Fruit fly (Drosophila melanogaster) whole organism, embryonic: ENCODE data around the gene CG14340.

Experiments
- BEAF-32 ChIP-seq: fragments of 200-800 bp; sonication (Bioruptor generic); optimal IDR thresholded peaks from 3 replicates; lab custom pipeline; 2017; ENCODE audit warnings: missing biosample characterization, missing genetic modification characterization, mild to moderate bottlenecking, moderate library complexity, missing genetic modification reagents
- CG10274 ChIP-seq: fragments of 200-800 bp; sonication (Bioruptor generic); optimal IDR thresholded peaks from 3 replicates; lab custom pipeline; 2017; ENCODE audit warnings: missing biosample characterization, mild to moderate bottlenecking, missing genetic modification characterization
- CG10959 ChIP-seq: fragments of 200-800 bp; sonication (Bioruptor generic); IDR thresholded peaks from 2 replicates; pipeline ENCODE4 v1.3.6; 2022; ENCODE audit warnings: missing biosample characterization, missing genetic modification characterization
- CG11093 ChIP-seq: fragments of 200-800 bp; sonication (Bioruptor generic); IDR thresholded peaks from 3 replicates; pipeline ENCODE4 v1.3.6; 2022; ENCODE audit warnings: missing biosample characterization, missing genetic modification characterization
- CG11695 ChIP-seq: fragments of 200-800 bp; sonication (Bioruptor generic); IDR thresholded peaks from 3 replicates; pipeline ENCODE4 v1.3.6; 2022; ENCODE audit warnings: missing biosample characterization, missing genetic modification characterization
- CG12391 ChIP-seq: fragments of 200-800 bp; sonication (Bioruptor generic); optimal IDR thresholded peaks from 3 replicates; lab custom pipeline; 2018; ENCODE audit warnings: missing biosample characterization, mild to moderate bottlenecking, missing genetic modification characterization, moderate library complexity
- CG12659 ChIP-seq: fragments of 200-800 bp; sonication (Bioruptor generic); optimal IDR thresholded peaks from 3 replicates; lab custom pipeline; 2017; ENCODE audit warnings: mild to moderate bottlenecking, missing biosample characterization, missing genetic modification reagents, missing genetic modification characterization
- CG12942 ChIP-seq: fragments of 200-800 bp; sonication (Bioruptor generic); optimal IDR thresholded peaks from 3 replicates; lab custom pipeline; 2016; ENCODE audit warnings: missing biosample characterization, missing genetic modification characterization
- CG13123 ChIP-seq: fragments of 200-800 bp; sonication (Bioruptor generic); optimal IDR thresholded peaks from 2 replicates; lab custom pipeline; 2016; ENCODE audit warnings: missing biosample characterization, missing genetic modification characterization
- CG1602 ChIP-seq: fragments of 200-800 bp; sonication (Bioruptor generic); optimal IDR thresholded peaks from 3 replicates; lab custom pipeline; 2016; ENCODE audit warnings: missing biosample characterization, missing genetic modification characterization
- CG16813 ChIP-seq: fragments of 200-800 bp; sonication (Bioruptor generic); IDR thresholded peaks from 3 replicates; pipeline ENCODE4 v1.3.6; 2022; ENCODE audit warnings: missing biosample characterization, missing genetic modification characterization; ENCODE audit not compliant: partially characterized antibody
- CG17568 ChIP-seq: fragments of 200-800 bp; sonication (Bioruptor generic); optimal IDR thresholded peaks from 2 replicates; lab custom pipeline; 2018; ENCODE audit warnings: missing biosample characterization, mild to moderate bottlenecking, missing genetic modification characterization, moderate library complexity
- CG1832 ChIP-seq: fragments of 200-800 bp; sonication (Bioruptor generic); optimal IDR thresholded peaks from 2 replicates; lab custom pipeline; 2017; ENCODE audit warnings: missing biosample characterization, mild to moderate bottlenecking, missing genetic modification characterization, inconsistent platforms
- CG18764 ChIP-seq: fragments of 200-800 bp; sonication (Bioruptor generic); optimal IDR thresholded peaks from 3 replicates; lab custom pipeline; 2016; ENCODE audit warnings: missing biosample characterization, missing genetic modification characterization
- CG2116 ChIP-seq: fragments of 200-800 bp; sonication (Bioruptor generic); optimal IDR thresholded peaks from 3 replicates; lab custom pipeline; 2018; ENCODE audit warnings: missing biosample characterization, mild to moderate bottlenecking, missing genetic modification characterization
- CG2120 ChIP-seq: fragments of 200-800 bp; sonication (Bioruptor generic); optimal IDR thresholded peaks from 3 replicates; lab custom pipeline; 2016; ENCODE audit warnings: missing biosample characterization, missing genetic modification characterization
- CG2202 ChIP-seq: fragments of 200-800 bp; sonication (Bioruptor generic); optimal IDR thresholded peaks from 2 replicates; lab custom pipeline; 2018; ENCODE audit warnings: missing biosample characterization, mild to moderate bottlenecking, missing genetic modification characterization
- CG2678 ChIP-seq: fragments of 200-800 bp; sonication (Bioruptor generic); optimal IDR thresholded peaks from 3 replicates; lab custom pipeline; 2019; ENCODE audit warnings: missing biosample characterization, mild to moderate bottlenecking, missing genetic modification characterization, moderate library complexity
- CG2875 ChIP-seq: fragments of 200-800 bp; sonication (Bioruptor generic); optimal IDR thresholded peaks from 2 replicates; lab custom pipeline; 2017; ENCODE audit warnings: missing biosample characterization, mild to moderate bottlenecking, missing genetic modification characterization, missing genetic modification reagents
- CG3065 ChIP-seq: fragments of 200-800 bp; sonication (Bioruptor generic); optimal IDR thresholded peaks from 2 replicates; lab custom pipeline; 2016; ENCODE audit warnings: missing biosample characterization, missing genetic modification characterization
- CG42726 ChIP-seq: fragments of 200-800 bp; sonication (Bioruptor generic); IDR thresholded peaks from 2 replicates; pipeline ENCODE4 v1.3.6; 2022; ENCODE audit warnings: missing biosample characterization, missing genetic modification characterization; ENCODE audit not compliant: partially characterized antibody
- CG4854 ChIP-seq: fragments of 200-800 bp; sonication (Bioruptor generic); optimal IDR thresholded peaks from 2 replicates; lab custom pipeline; 2016; ENCODE audit warnings: missing biosample characterization, missing genetic modification characterization, inconsistent platforms
- CG9797 ChIP-seq: fragments of 200-800 bp; sonication (Bioruptor generic); optimal IDR thresholded peaks from 3 replicates; lab custom pipeline; 2018; ENCODE audit warnings: missing biosample characterization, mild to moderate bottlenecking, missing genetic modification characterization
- CG9817 ChIP-seq: fragments of 200-800 bp; sonication (Bioruptor generic); optimal IDR thresholded peaks from 2 replicates; lab custom pipeline; 2018; ENCODE audit warnings: missing biosample characterization, mild to moderate bottlenecking, missing genetic modification characterization, moderate library complexity
- Dip3 ChIP-seq: fragments of 200-800 bp; sonication (Bioruptor generic); optimal IDR thresholded peaks from 3 replicates; lab custom pipeline; 2016; ENCODE audit warnings: missing biosample characterization, missing genetic modification characterization
- Dref ChIP-seq: fragments of 200-800 bp; sonication (Bioruptor generic); IDR thresholded peaks from 2 replicates; pipeline ENCODE4 v1.3.6; 2022; ENCODE audit warnings: missing biosample characterization, missing genetic modification characterization
- Hr39 ChIP-seq: fragments of >200 bp; optimal IDR thresholded peaks from 2 replicates; lab custom pipeline; 2017
- Kr ChIP-seq: fragments of 200-800 bp; sonication (Bioruptor generic); optimal IDR thresholded peaks from 2 replicates; lab custom pipeline; 2017; ENCODE audit warnings: missing biosample characterization, mild to moderate bottlenecking, missing genetic modification characterization
- Lpt ChIP-seq: fragments of >200 bp; optimal IDR thresholded peaks from 2 replicates; lab custom pipeline; 2018; ENCODE audit warnings: missing biosample characterization, missing genetic modification characterization
- MTF-1 ChIP-seq: fragments of 200-800 bp; sonication (Bioruptor generic); optimal IDR thresholded peaks from 2 replicates; lab custom pipeline; 2018; ENCODE audit warnings: missing biosample characterization, mild to moderate bottlenecking, missing genetic modification characterization, borderline replicate concordance
- Mad ChIP-seq: fragments of 200-800 bp; sonication (Bioruptor generic); optimal IDR thresholded peaks from 2 replicates; lab custom pipeline; 2016; ENCODE audit warnings: missing biosample characterization, missing genetic modification characterization
- Mes4 ChIP-seq: fragments of 200-800 bp; sonication (Bioruptor generic); optimal IDR thresholded peaks from 2 replicates; lab custom pipeline; 2016; ENCODE audit warnings: missing biosample characterization, missing genetic modification characterization
- Poxn ChIP-seq: fragments of 200-800 bp; sonication (Bioruptor generic); IDR thresholded peaks from 2 replicates; pipeline ENCODE4 v1.3.6; 2022; ENCODE audit warnings: missing biosample characterization, missing genetic modification characterization
- Sry-β ChIP-seq: fragments of 200-800 bp; sonication (Bioruptor generic); optimal IDR thresholded peaks from 2 replicates; lab custom pipeline; 2018; ENCODE audit warnings: missing biosample characterization, mild to moderate bottlenecking, missing genetic modification characterization, moderate library complexity
- bcd ChIP-seq: fragments of 200-800 bp; sonication (Bioruptor generic); optimal IDR thresholded peaks from 2 replicates; lab custom pipeline; 2017; ENCODE audit warnings: missing biosample characterization, mild to moderate bottlenecking, missing genetic modification characterization
- ci ChIP-seq: fragments of 200-800 bp; sonication (Bioruptor generic); IDR thresholded peaks from 3 replicates; pipeline ENCODE4 v1.3.6; 2022; ENCODE audit warnings: missing biosample characterization, missing genetic modification characterization
- disco-r ChIP-seq: fragments of 200-800 bp; sonication (Bioruptor generic); optimal IDR thresholded peaks from 2 replicates; lab custom pipeline; 2016; ENCODE audit warnings: missing biosample characterization, missing genetic modification characterization
- dysf ChIP-seq: fragments of 200-800 bp; sonication (Bioruptor generic); IDR thresholded peaks from 3 replicates; pipeline ENCODE4 v1.3.6; 2022; ENCODE audit warnings: missing biosample characterization, missing genetic modification characterization
- emc ChIP-seq: fragments of 200-800 bp; sonication (Bioruptor generic); optimal IDR thresholded peaks from 2 replicates; lab custom pipeline; 2016; ENCODE audit warnings: missing biosample characterization, missing genetic modification characterization
- ftz-f1 ChIP-seq: fragments of 200-800 bp; sonication (Bioruptor generic); optimal IDR thresholded peaks from 2 replicates; lab custom pipeline; 2016; ENCODE audit warnings: missing biosample characterization, missing genetic modification characterization
- fu2 ChIP-seq: fragments of 200-800 bp; sonication (Bioruptor generic); optimal IDR thresholded peaks from 2 replicates; lab custom pipeline; 2016; ENCODE audit warnings: missing biosample characterization, missing genetic modification characterization
- grn ChIP-seq: fragments of 200-800 bp; sonication (Bioruptor generic); optimal IDR thresholded peaks from 3 replicates; lab custom pipeline; 2017; ENCODE audit warnings: missing biosample characterization, missing genetic modification characterization
- h ChIP-seq: fragments of >200 bp; optimal IDR thresholded peaks from 2 replicates; lab custom pipeline; 2017
- lab ChIP-seq: fragments of 200-800 bp; sonication (Bioruptor generic); optimal IDR thresholded peaks from 3 replicates; lab custom pipeline; 2017; ENCODE audit warnings: missing biosample characterization, missing genetic modification characterization, mild to moderate bottlenecking, moderate library complexity, missing genetic modification reagents
- lola ChIP-seq, 3 experiments: fragments of >200 bp in 2 of 3; fragments of 200-800 bp in 1 of 3; sonication (Bioruptor generic) in 1 of 3; optimal IDR thresholded peaks; 2 replicates each; lab custom pipeline; 2017 to 2019; ENCODE audit warnings: missing biosample characterization in 3 of 3, missing genetic modification characterization in 3 of 3, mild to moderate bottlenecking in 1 of 3, moderate library complexity in 1 of 3
- maf-S ChIP-seq: fragments of 200-800 bp; sonication (Bioruptor generic); optimal IDR thresholded peaks from 2 replicates; lab custom pipeline; 2016; ENCODE audit warnings: missing biosample characterization, missing genetic modification characterization
- pb ChIP-seq: fragments of 200-800 bp; sonication (Bioruptor generic); optimal IDR thresholded peaks from 3 replicates; lab custom pipeline; 2016; ENCODE audit warnings: missing biosample characterization, missing genetic modification characterization
- pros ChIP-seq: fragments of 200-800 bp; sonication (Bioruptor generic); optimal IDR thresholded peaks from 3 replicates; lab custom pipeline; 2019; ENCODE audit warnings: missing biosample characterization, mild to moderate bottlenecking, missing genetic modification characterization, moderate library complexity
- shn ChIP-seq: fragments of 200-800 bp; sonication (Bioruptor generic); optimal IDR thresholded peaks from 3 replicates; lab custom pipeline; 2016; ENCODE audit warnings: missing biosample characterization, missing genetic modification characterization
- sqz ChIP-seq: fragments of 200-800 bp; sonication (Bioruptor generic); optimal IDR thresholded peaks from 3 replicates; lab custom pipeline; 2018; ENCODE audit warnings: missing biosample characterization, mild to moderate bottlenecking, missing genetic modification characterization
- ssp ChIP-seq: fragments of 200-800 bp; sonication (Bioruptor generic); IDR thresholded peaks from 2 replicates; pipeline ENCODE4 v1.3.6; 2022; ENCODE audit warnings: missing biosample characterization, missing genetic modification characterization

CG14340 gene

dm6 chr2L:1123078-1123818 is 10.5 kb downstream of the CG14340 start (continued):
- TF ChIP-seq bcd (GFP tag; lab: Kevin White, UChicago), result peak; percentile 23
- no peak for TF ChIP-seq shn (GFP tag; lab: Kevin White, UChicago)
- no peak for TF ChIP-seq CG10959 (GFP tag; lab: Robert Waterston, UW)
- peak; percentile 63 for TF ChIP-seq lab (GFP tag; lab: Kevin White, UChicago)
- peak; percentile 20 for TF ChIP-seq CG12391
- TF ChIP-seq CG2678 (tag; lab: Kevin White, UChicago), result peak; percentile 72
- TF ChIP-seq dysf (GFP tag; lab: Robert Waterston, UW), result no peak
- TF ChIP-seq pb, result no peak
- no peak for TF ChIP-seq CG16813 (GFP tag; lab: Robert Waterston, UW)
- peak; percentile 76 for TF ChIP-seq CG2202 (tag; lab: Kevin White, UChicago)
- TF ChIP-seq CG2875, result peak; percentile 81
- TF ChIP-seq CG13123 (GFP tag; lab: Kevin White, UChicago), result peak; percentile 18
- TF ChIP-seq Poxn (GFP tag; lab: Robert Waterston, UW), result no peak
- TF ChIP-seq Mes4 (GFP tag; lab: Kevin White, UChicago), result no peak
- peak; percentile 17 for TF ChIP-seq CG2116 (GFP tag; lab: Kevin White, UChicago)
- no peak for TF ChIP-seq Lpt (GFP tag; lab: Kevin White, UChicago)
- TF ChIP-seq h (lab: Kevin White, UChicago), result no peak
- no peak for TF ChIP-seq Sry-β (GFP tag; lab: Kevin White, UChicago)
- TF ChIP-seq CG10274 (GFP tag; lab: Kevin White, UChicago), result no peak
- no peak for TF ChIP-seq pros (GFP tag; lab: Kevin White, UChicago)
- TF ChIP-seq MTF-1 (GFP tag; lab: Kevin White, UChicago), result peak; percentile 66
- peak; percentile 45 for TF ChIP-seq CG18764
- no peak for TF ChIP-seq Hr39 (lab: Kevin White, UChicago)
- no peak for TF ChIP-seq CG11695
- peak; percentile 51 for TF ChIP-seq grn (GFP tag; lab: Kevin White, UChicago)
- no peak for TF ChIP-seq ssp (GFP tag; lab: Robert Waterston, UW)
- TF ChIP-seq Kr (GFP tag; lab: Kevin White, UChicago), result no peak
- TF ChIP-seq lola (GFP tag; optimal IDR thresholded peaks at IDR 0.05; lab: Kevin White, UChicago), result peak in 1 of 3 experiments; percentile 74
- no peak for TF ChIP-seq CG3065 (GFP tag; lab: Kevin White, UChicago)
- no peak for TF ChIP-seq Dip3 (GFP tag; lab: Kevin White, UChicago)
- no peak for TF ChIP-seq Mad (GFP tag; lab: Kevin White, UChicago)
- TF ChIP-seq ci (GFP tag; lab: Robert Waterston, UW), result no peak
- no peak for TF ChIP-seq CG1832 (GFP tag; lab: Kevin White, UChicago)
- no peak for TF ChIP-seq fu2 (GFP tag; lab: Kevin White, UChicago)
- no peak for TF ChIP-seq CG42726 (GFP tag; lab: Robert Waterston, UW)
- no peak for TF ChIP-seq maf-S
- no peak for TF ChIP-seq disco-r (GFP tag; lab: Kevin White, UChicago)
- TF ChIP-seq BEAF-32 (GFP tag; lab: Kevin White, UChicago), result no peak
- peak; percentile 44 for TF ChIP-seq CG1602 (GFP tag; lab: Kevin White, UChicago)
- no peak for TF ChIP-seq CG4854 (GFP tag; lab: Kevin White, UChicago)
- no peak for TF ChIP-seq emc (GFP tag; lab: Kevin White, UChicago)
- TF ChIP-seq CG17568 (GFP tag; lab: Kevin White, UChicago), result peak; percentile 56
- no peak for TF ChIP-seq CG12659 (GFP tag; lab: Kevin White, UChicago)
- no peak for TF ChIP-seq ftz-f1
- peak; percentile 1 for TF ChIP-seq CG12942 (GFP tag; lab: Kevin White, UChicago)
- TF ChIP-seq CG9797 (GFP tag; lab: Kevin White, UChicago), result no peak
- TF ChIP-seq CG9817 (tag; lab: Kevin White, UChicago), result no peak
- TF ChIP-seq Dref (GFP tag; lab: Robert Waterston, UW), result no peak
- no peak for TF ChIP-seq CG11093 (GFP tag; lab: Robert Waterston, UW)
- no peak for TF ChIP-seq CG2120 (GFP tag; lab: Kevin White, UChicago)
- no peak for TF ChIP-seq sqz (GFP tag; lab: Kevin White, UChicago)
